Worm (Caenorhabditis elegans): ENCODE results near the gene nep-2.

DNA sequence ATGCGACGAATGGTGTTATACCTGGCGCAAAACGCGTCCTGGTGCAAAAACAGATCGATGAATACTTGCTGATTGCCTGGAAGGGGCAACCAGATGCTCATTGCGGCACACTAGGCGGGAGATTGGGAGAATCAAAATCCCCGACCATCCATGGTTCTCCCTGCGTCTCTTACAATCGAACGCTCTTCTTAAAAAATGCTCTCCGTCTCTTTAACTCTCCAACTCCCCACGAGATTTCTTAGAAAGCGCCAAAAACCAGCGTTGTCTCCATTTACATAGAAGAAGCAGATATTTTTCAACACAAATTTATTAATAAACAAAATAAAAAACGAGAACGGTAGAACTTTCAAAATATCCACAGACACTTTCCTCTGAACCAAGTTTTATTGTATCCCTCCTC lies 44.4 kb downstream of the nep-2 start, which contains the start of gene F34D6.1:
- TF ChIP-seq ama-1 (optimal IDR thresholded peaks at IDR 0.05) (no peak), ZK546.5 (tag; optimal IDR thresholded peaks at IDR 0.05) (no peak), nhr-11 (tag; optimal IDR thresholded peaks at IDR 0.05) (no peak)
